Fruit fly (Drosophila melanogaster) whole organism, prepupa: ENCODE data around the gene CG13405.
A peak's percentile ranks its signal among the peaks of the same experiment; 100 is the strongest.

Experiments used
- CG3032 ChIP-seq: fragments of 200-800 bp; optimal IDR thresholded peaks from 2 replicates; lab custom pipeline; 2019; ENCODE audit warnings: missing biosample characterization, mild to moderate bottlenecking, missing genetic modification characterization, moderate library complexity
- Lpt ChIP-seq: fragments of 200-800 bp; sonication (Bioruptor generic); optimal IDR thresholded peaks from 3 replicates; lab custom pipeline; 2016; ENCODE audit warnings: missing biosample characterization, missing genetic modification characterization
- acj6 ChIP-seq: fragments of 200-800 bp; sonication (Bioruptor generic); optimal IDR thresholded peaks from 3 replicates; lab custom pipeline; 2016; ENCODE audit warnings: missing biosample characterization, missing genetic modification characterization
- pdm3 ChIP-seq: fragments of 200-800 bp; sonication (Bioruptor generic); optimal IDR thresholded peaks from 3 replicates; lab custom pipeline; 2016; ENCODE audit warnings: missing biosample characterization, missing genetic modification characterization

DNA sequence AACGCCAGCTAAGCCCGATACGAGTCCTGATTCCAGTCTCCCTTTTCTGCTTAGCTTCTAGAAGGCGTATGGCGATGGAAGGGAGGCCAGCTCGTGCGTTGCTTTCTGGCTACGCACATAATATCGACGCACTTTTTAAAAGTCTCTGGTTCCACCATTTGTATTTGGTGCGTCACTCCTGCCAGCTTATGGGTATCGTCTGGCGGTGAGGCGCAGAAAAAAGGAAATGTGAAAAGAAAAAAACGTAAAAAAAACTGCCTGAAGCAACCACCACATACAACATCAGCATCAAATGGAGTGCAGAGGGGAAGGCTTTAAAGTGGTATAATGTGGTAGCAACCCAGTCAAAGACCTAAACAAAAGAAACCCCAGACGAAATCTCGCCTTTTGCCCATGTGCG, 5.8 kb downstream of the CG13405 start:
- TF ChIP-seq pdm3 (GFP tag; lab: Kevin White, UChicago) (no peak), Lpt (GFP tag; lab: Kevin White, UChicago) (no peak), CG3032 (tag; lab: Kevin White, UChicago) (peak; percentile 28), acj6 (GFP tag; lab: Kevin White, UChicago) (no peak)
